Worm (Caenorhabditis elegans): ENCODE results near the gene F45D3.1.

The F45D3.1 gene

ce11 chrV:12564902-12565301, 38.0 kb downstream of the F45D3.1 start:
- no peak for TF ChIP-seq mls-2 (tag; optimal IDR thresholded peaks at IDR 0.05)
- no peak for TF ChIP-seq lsy-2 (tag; optimal IDR thresholded peaks at IDR 0.05)
- TF ChIP-seq cnd-1 (tag; optimal IDR thresholded peaks at IDR 0.05): no peak
- TF ChIP-seq nhr-237 (tag; optimal IDR thresholded peaks at IDR 0.05): no peak

ce11 chrV:12567312-12567711, 40.5 kb downstream of the F45D3.1 start:
- TF ChIP-seq hlh-1 (tag; optimal IDR thresholded peaks at IDR 0.05) (no peak), mls-2 (tag; optimal IDR thresholded peaks at IDR 0.05) (no peak), zip-8 (tag; optimal IDR thresholded peaks at IDR 0.05) (no peak), ceh-43 (GFP tag; optimal IDR thresholded peaks at IDR 0.05) (no peak), nhr-2 (tag; optimal IDR thresholded peaks at IDR 0.05) (no peak), unc-120 (tag; optimal IDR thresholded peaks at IDR 0.05; ENCODE audit: poor library complexity, severe bottlenecking) (no peak), tbx-8 (GFP tag; optimal IDR thresholded peaks at IDR 0.05) (no peak), nhr-28 (tag; optimal IDR thresholded peaks at IDR 0.05) (no peak), M03D4.4 (tag; optimal IDR thresholded peaks at IDR 0.05) (no peak), nhr-12 (tag; optimal IDR thresholded peaks at IDR 0.05) (no peak), ztf-11 (tag; optimal IDR thresholded peaks at IDR 0.05) (no peak), unc-39 (tag; optimal IDR thresholded peaks at IDR 0.05) (no peak), elt-1 (tag; optimal IDR thresholded peaks at IDR 0.05; ENCODE audit: borderline replicate concordance, insufficient read depth) (no peak), mab-5 (tag; optimal IDR thresholded peaks at IDR 0.05) (no peak), blmp-1 (tag; optimal IDR thresholded peaks at IDR 0.05) (no peak), nhr-237 (tag; optimal IDR thresholded peaks at IDR 0.05) (no peak), cnd-1 (tag; optimal IDR thresholded peaks at IDR 0.05) (no peak), snpc-4 (tag; optimal IDR thresholded peaks at IDR 0.05) (no peak), pha-4 (tag; optimal IDR thresholded peaks at IDR 0.05) (no peak), bed-3 (GFP tag; optimal IDR thresholded peaks at IDR 0.05) (no peak)

- TF ChIP-seq pha-4 (tag; optimal IDR thresholded peaks at IDR 0.05): no peak
- no peak for TF ChIP-seq ces-1 (GFP tag; optimal IDR thresholded peaks at IDR 0.05)
- TF ChIP-seq cnd-1 (tag; optimal IDR thresholded peaks at IDR 0.05): no peak
- TF ChIP-seq unc-62 (GFP tag; optimal IDR thresholded peaks at IDR 0.05): no peak
- no peak for TF ChIP-seq mab-5 (tag; optimal IDR thresholded peaks at IDR 0.05)
- no peak for TF ChIP-seq lin-13 (tag; optimal IDR thresholded peaks at IDR 0.05)
- no peak for TF ChIP-seq ceh-39 (tag; optimal IDR thresholded peaks at IDR 0.05)
- TF ChIP-seq hlh-1 (tag; optimal IDR thresholded peaks at IDR 0.05): no peak
- TF ChIP-seq sptf-1 (tag; optimal IDR thresholded peaks at IDR 0.05): no peak
- no peak for TF ChIP-seq mep-1 (tag; optimal IDR thresholded peaks at IDR 0.05)
- TF ChIP-seq ceh-83 (GFP tag; optimal IDR thresholded peaks at IDR 0.05): no peak
- no peak for TF ChIP-seq nhr-12 (tag; optimal IDR thresholded peaks at IDR 0.05)
- no peak for TF ChIP-seq flh-1 (GFP tag; optimal IDR thresholded peaks at IDR 0.05)
- no peak for TF ChIP-seq nhr-237 (tag; optimal IDR thresholded peaks at IDR 0.05)
- no peak for TF ChIP-seq ham-2 (GFP tag; optimal IDR thresholded peaks at IDR 0.05)
- no peak for TF ChIP-seq elt-1 (tag; optimal IDR thresholded peaks at IDR 0.05; ENCODE audit: borderline replicate concordance, insufficient read depth)
- TF ChIP-seq drap-1 (GFP tag; optimal IDR thresholded peaks at IDR 0.05): no peak
- TF ChIP-seq tbx-8 (GFP tag; optimal IDR thresholded peaks at IDR 0.05): no peak
These were observed 41.0 kb downstream of the F45D3.1 start, which contains the start of gene E02A10.4 for ce11 chrV:12567850-12568249. TSS of gene E02A10.4 (minus strand) at chrV:12567950.

ce11 chrV:12570271-12570670, 43.4 kb downstream of the F45D3.1 start:
- TF ChIP-seq bed-3 (GFP tag; optimal IDR thresholded peaks at IDR 0.05): no peak
- TF ChIP-seq ham-2 (GFP tag; optimal IDR thresholded peaks at IDR 0.05): no peak
- TF ChIP-seq cnd-1 (tag; optimal IDR thresholded peaks at IDR 0.05): no peak

ce11 chrV:12575846-12576245, 49.0 kb downstream of the F45D3.1 start:
- no peak for TF ChIP-seq sptf-1 (tag; optimal IDR thresholded peaks at IDR 0.05)
- TF ChIP-seq tbx-8 (GFP tag; optimal IDR thresholded peaks at IDR 0.05): no peak
- TF ChIP-seq sem-2 (GFP tag; optimal IDR thresholded peaks at IDR 0.05): no peak
- TF ChIP-seq mab-5 (tag; optimal IDR thresholded peaks at IDR 0.05): no peak
- TF ChIP-seq flh-1 (GFP tag; optimal IDR thresholded peaks at IDR 0.05): no peak
- TF ChIP-seq elt-3 (tag; optimal IDR thresholded peaks at IDR 0.05): no peak
- no peak for TF ChIP-seq unc-120 (tag; optimal IDR thresholded peaks at IDR 0.05; ENCODE audit: poor library complexity, severe bottlenecking)
- TF ChIP-seq pha-4 (tag; optimal IDR thresholded peaks at IDR 0.05): no peak
- no peak for TF ChIP-seq nhr-2 (tag; optimal IDR thresholded peaks at IDR 0.05)
- TF ChIP-seq mls-2 (tag; optimal IDR thresholded peaks at IDR 0.05): no peak
- no peak for TF ChIP-seq ceh-43 (GFP tag; optimal IDR thresholded peaks at IDR 0.05)
- TF ChIP-seq ceh-83 (GFP tag; optimal IDR thresholded peaks at IDR 0.05): no peak
- TF ChIP-seq nhr-12 (tag; optimal IDR thresholded peaks at IDR 0.05): no peak
- TF ChIP-seq mep-1 (tag; optimal IDR thresholded peaks at IDR 0.05): no peak
- no peak for TF ChIP-seq cnd-1 (tag; optimal IDR thresholded peaks at IDR 0.05)

All from whole organism, mixed stage, embryonic.